Worm (Caenorhabditis elegans) whole organism, L1 larva: Measurements from ENCODE around the gene sri-70.
"Not testable (repeated sequence)": the region's sequence is repeated elsewhere in the genome, so short reads cannot be mapped to it uniquely, and the experiment has no call there.

Experiments used
- C04F5.9 ChIP-seq: sonication (generic microtip); optimal IDR thresholded peaks from 2 replicates; lab custom pipeline; 2016; ENCODE audit warnings: missing genetic modification characterization, missing compliant biosample characterization
- C16A3.4 ChIP-seq: fragments of 150-350 bp; optimal IDR thresholded peaks from 2 replicates; lab custom pipeline; 2014; ENCODE audit warnings: missing biosample characterization, missing genetic modification characterization
- C34B4.2 ChIP-seq: sonication (generic microtip); optimal IDR thresholded peaks from 2 replicates; lab custom pipeline; 2017; ENCODE audit warnings: mild to moderate bottlenecking, missing genetic modification characterization, missing compliant biosample characterization
- Y116A8C.19 ChIP-seq: sonication (generic microtip); optimal IDR thresholded peaks from 2 replicates; lab custom pipeline; 2016; ENCODE audit warnings: missing compliant biosample characterization, missing genetic modification characterization, borderline replicate concordance
- aly-2 ChIP-seq: fragments of 150-350 bp; optimal IDR thresholded peaks from 2 replicates; lab custom pipeline; 2014; ENCODE audit warnings: missing biosample characterization, missing genetic modification characterization
- ama-1 ChIP-seq: fragments of 150-350 bp; optimal IDR thresholded peaks from 2 replicates; lab custom pipeline; 2014
- ceh-63 ChIP-seq: fragments of 200-800 bp; sonication (Bioruptor generic); optimal IDR thresholded peaks from 2 replicates; lab custom pipeline; 2018; ENCODE audit warnings: mild to moderate bottlenecking, missing genetic modification characterization, missing compliant biosample characterization
- ceh-88 ChIP-seq: fragments of 200-800 bp; sonication (Bioruptor generic); IDR thresholded peaks from 2 replicates; pipeline ENCODE4 v1.3.6; 2022; ENCODE audit warnings: missing genetic modification characterization, missing compliant biosample characterization
- ces-1 ChIP-seq: fragments of 150-350 bp; optimal IDR thresholded peaks from 2 replicates; lab custom pipeline; 2014; ENCODE audit warnings: missing biosample characterization, missing genetic modification reagents, missing genetic modification characterization
- efl-1 ChIP-seq, 4 experiments: fragments of 150-350 bp; optimal IDR thresholded peaks in 3 of 4; peaks in 1 of 4; 1 replicate in 1 of 4; 2 replicates in 3 of 4; lab custom pipeline; 2014; ENCODE audit warnings: missing biosample characterization in 2 of 4, missing genetic modification characterization in 2 of 4, missing genetic modification reagents in 2 of 4
- efl-3 ChIP-seq: fragments of 200-800 bp; sonication (Bioruptor generic); optimal IDR thresholded peaks from 2 replicates; lab custom pipeline; 2018; ENCODE audit warnings: mild to moderate bottlenecking, missing genetic modification characterization, missing compliant biosample characterization
- elt-2 ChIP-seq: sonication (generic microtip); optimal IDR thresholded peaks from 2 replicates; lab custom pipeline; 2016; ENCODE audit warnings: missing genetic modification characterization, mild to moderate bottlenecking, inconsistent platforms, missing compliant biosample characterization, missing genetic modification reagents
- elt-3 ChIP-seq, 6 experiments: fragments of 150-350 bp in 1 of 6; sonication (generic microtip); optimal IDR thresholded peaks; 2 replicates each; lab custom pipeline; 2017 to 2018; ENCODE audit warnings: missing biosample characterization in 6 of 6, missing genetic modification characterization in 6 of 6, inconsistent platforms in 1 of 6
- ets-5 ChIP-seq: fragments of 200-800 bp; sonication (Bioruptor generic); IDR thresholded peaks from 2 replicates; pipeline ENCODE4 v1.3.6; 2022; ENCODE audit warnings: missing genetic modification characterization, missing compliant biosample characterization
- fkh-10 ChIP-seq: sonication (generic microtip); optimal IDR thresholded peaks from 2 replicates; lab custom pipeline; 2017; ENCODE audit warnings: missing biosample characterization, missing genetic modification reagents, missing genetic modification characterization
- fos-1 ChIP-seq: fragments of 150-350 bp; optimal IDR thresholded peaks from 2 replicates; lab custom pipeline; 2014; ENCODE audit warnings: missing biosample characterization, missing genetic modification characterization
- hlh-17 ChIP-seq: fragments of 200-800 bp; sonication (Bioruptor generic); optimal IDR thresholded peaks from 2 replicates; lab custom pipeline; 2018; ENCODE audit warnings: missing genetic modification characterization, mild to moderate bottlenecking, missing compliant biosample characterization, moderate library complexity, borderline replicate concordance
- hlh-4 ChIP-seq: sonication (generic microtip); optimal IDR thresholded peaks from 2 replicates; lab custom pipeline; 2016; ENCODE audit warnings: mild to moderate bottlenecking, missing genetic modification characterization, missing compliant biosample characterization
- isw-1 ChIP-seq: fragments of 200-800 bp; sonication (Bioruptor generic); IDR thresholded peaks from 2 replicates; pipeline ENCODE4 v1.3.6; 2022; ENCODE audit warnings: missing genetic modification characterization, missing compliant biosample characterization
- jun-1 ChIP-seq: fragments of 150-350 bp; optimal IDR thresholded peaks from 2 replicates; lab custom pipeline; 2014; ENCODE audit warnings: missing biosample characterization, missing genetic modification reagents, missing genetic modification characterization
- lin-15B ChIP-seq: fragments of 150-350 bp; sonication (generic microtip); optimal IDR thresholded peaks from 3 replicates; lab custom pipeline; 2014; ENCODE audit warnings: missing biosample characterization, missing genetic modification characterization
- lin-35 ChIP-seq, 2 experiments: fragments of 150-350 bp; optimal IDR thresholded peaks; 2 replicates each; lab custom pipeline; 2014; ENCODE audit warnings: missing biosample characterization in 2 of 2, missing genetic modification characterization in 2 of 2, missing genetic modification reagents in 2 of 2
- lsy-2 ChIP-seq, 2 experiments: fragments of 150-350 bp; optimal IDR thresholded peaks; 2 replicates each; lab custom pipeline; 2014; ENCODE audit warnings: missing biosample characterization in 2 of 2, missing genetic modification characterization in 2 of 2
- mef-2 ChIP-seq: fragments of 150-350 bp; optimal IDR thresholded peaks from 2 replicates; lab custom pipeline; 2014; ENCODE audit warnings: missing biosample characterization, missing genetic modification characterization
- nhr-11 ChIP-seq: fragments of 150-350 bp; optimal IDR thresholded peaks from 2 replicates; lab custom pipeline; 2014; ENCODE audit warnings: missing biosample characterization, missing genetic modification characterization
- nhr-19 ChIP-seq: fragments of 200-800 bp; sonication (Bioruptor generic); conservative IDR thresholded peaks from 2 replicates; pipeline ENCODE4 v1.3.6; 2022; ENCODE audit warnings: missing genetic modification characterization, missing compliant biosample characterization
- nhr-20 ChIP-seq: sonication (generic microtip); optimal IDR thresholded peaks from 2 replicates; lab custom pipeline; 2016; ENCODE audit warnings: mild to moderate bottlenecking, missing genetic modification characterization, missing compliant biosample characterization
- nhr-237 ChIP-seq: fragments of 150-350 bp; optimal IDR thresholded peaks from 2 replicates; lab custom pipeline; 2014; ENCODE audit warnings: missing biosample characterization, missing genetic modification characterization
- nhr-28 ChIP-seq: fragments of 150-350 bp; optimal IDR thresholded peaks from 2 replicates; lab custom pipeline; 2014; ENCODE audit warnings: missing biosample characterization, missing genetic modification characterization
- pag-3 ChIP-seq: sonication (generic microtip); optimal IDR thresholded peaks from 2 replicates; lab custom pipeline; 2017; ENCODE audit warnings: missing genetic modification characterization, mild to moderate bottlenecking, missing compliant biosample characterization, antibody characterized with exemption, borderline replicate concordance; ENCODE audit not compliant: insufficient read depth
- pqm-1 ChIP-seq: sonication (generic microtip); optimal IDR thresholded peaks from 3 replicates; lab custom pipeline; 2017; ENCODE audit warnings: missing biosample characterization, missing genetic modification characterization
- rnt-1 ChIP-seq: sonication (generic microtip); optimal IDR thresholded peaks from 2 replicates; lab custom pipeline; 2016; ENCODE audit warnings: mild to moderate bottlenecking, missing genetic modification characterization, moderate library complexity, missing compliant biosample characterization
- snpc-4 ChIP-seq: fragments of 150-350 bp; optimal IDR thresholded peaks from 2 replicates; lab custom pipeline; 2014; ENCODE audit warnings: missing biosample characterization, missing genetic modification characterization
- snu-23 ChIP-seq: sonication (generic microtip); optimal IDR thresholded peaks from 2 replicates; lab custom pipeline; 2016; ENCODE audit warnings: missing genetic modification characterization, missing compliant biosample characterization
- sox-4 ChIP-seq: sonication (generic microtip); optimal IDR thresholded peaks from 2 replicates; lab custom pipeline; 2016; ENCODE audit warnings: missing genetic modification characterization, missing compliant biosample characterization
- sup-37 ChIP-seq: fragments of 200-800 bp; sonication (Bioruptor generic); optimal IDR thresholded peaks from 2 replicates; lab custom pipeline; 2018; ENCODE audit warnings: mild to moderate bottlenecking, missing genetic modification characterization, missing compliant biosample characterization
- swsn-7 ChIP-seq: sonication (generic microtip); optimal IDR thresholded peaks from 2 replicates; lab custom pipeline; 2016; ENCODE audit warnings: missing genetic modification characterization, missing compliant biosample characterization
- tbx-2 ChIP-seq: sonication (generic microtip); optimal IDR thresholded peaks from 2 replicates; lab custom pipeline; 2016; ENCODE audit warnings: missing genetic modification characterization, missing compliant biosample characterization
- unc-130 ChIP-seq: fragments of 150-350 bp; optimal IDR thresholded peaks from 2 replicates; lab custom pipeline; 2017; ENCODE audit warnings: missing biosample characterization, missing genetic modification characterization, inconsistent platforms
- unc-30 ChIP-seq: sonication (generic microtip); optimal IDR thresholded peaks from 2 replicates; lab custom pipeline; 2017; ENCODE audit warnings: missing biosample characterization, missing genetic modification characterization
- unc-86 ChIP-seq: sonication (generic microtip); optimal IDR thresholded peaks from 2 replicates; lab custom pipeline; 2016; ENCODE audit warnings: missing genetic modification characterization, missing compliant biosample characterization
- zag-1 ChIP-seq: fragments of 150-350 bp; optimal IDR thresholded peaks from 2 replicates; lab custom pipeline; 2014; ENCODE audit warnings: missing biosample characterization, missing genetic modification characterization
- zip-4 ChIP-seq: fragments of 200-800 bp; sonication (Bioruptor generic); optimal IDR thresholded peaks from 2 replicates; lab custom pipeline; 2018; ENCODE audit warnings: mild to moderate bottlenecking, missing genetic modification characterization, moderate library complexity, missing compliant biosample characterization
- ztf-4 ChIP-seq: fragments of 150-350 bp; optimal IDR thresholded peaks from 2 replicates; lab custom pipeline; 2014; ENCODE audit warnings: missing biosample characterization, missing genetic modification characterization

Gene sri-70

ce11 chrV:17264855-17265254 is 38.0 kb upstream of the sri-70 start, which contains the start of gene K10G4.3:
Gene K10G4.3, minus strand, starts transcription at chrV:17264955.
- not testable (repeated sequence) for TF ChIP-seq zip-4; ztf-4 (tag; lab: Kevin White, UChicago); lin-15B (tag; lab: Kevin White, UChicago)

DNA sequence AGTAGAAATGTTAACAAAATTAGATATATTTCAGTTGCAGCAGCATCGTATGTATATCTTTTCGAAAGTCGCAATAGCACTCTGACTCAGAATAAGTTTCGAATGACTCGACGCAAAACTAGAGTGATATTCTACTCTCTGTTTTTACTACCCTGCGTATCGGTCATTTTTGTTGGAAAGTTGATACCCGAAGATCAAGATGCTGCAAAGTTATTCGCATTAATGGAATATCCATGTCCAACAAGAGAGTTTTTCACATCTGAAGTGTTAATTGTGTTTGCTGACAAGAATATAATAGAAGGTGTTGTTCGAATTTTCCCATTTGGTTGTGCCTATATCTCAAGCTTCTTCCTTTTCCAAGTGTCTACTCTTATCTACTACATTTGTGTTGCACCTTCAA is 30.7 kb upstream of the sri-70 start:
- TF ChIP-seq ceh-63 (GFP tag; lab: Kevin White, UChicago) (no peak), ama-1 (lab: Kevin White, UChicago) (no peak), pqm-1 (no peak), swsn-7 (tag; lab: Kevin White, UChicago) (no peak)

DNA sequence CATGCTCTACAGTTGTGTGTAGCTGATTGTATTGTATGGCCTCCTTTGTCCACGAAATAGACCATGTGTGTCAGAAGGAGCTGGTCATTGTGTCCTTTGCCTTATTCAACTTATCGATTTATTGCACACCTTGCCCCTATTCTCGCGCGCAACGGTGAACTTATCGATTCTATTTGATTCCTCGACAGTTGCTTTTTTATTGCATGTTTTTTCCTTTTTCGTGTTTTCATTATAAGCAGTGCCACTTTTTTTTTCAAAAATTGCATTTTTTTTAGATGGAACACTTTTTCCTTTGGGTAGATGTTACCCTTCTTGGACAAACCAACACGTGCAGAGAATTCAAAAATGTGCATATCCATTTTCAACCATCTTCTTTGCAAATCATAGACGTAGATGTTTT is 29.6 kb upstream of the sri-70 start, which contains the start of gene K10G4.10:
TSS of gene K10G4.10 (plus strand) at position 301 of the 400 bp plus-strand sequence.
- TF ChIP-seq lin-35 (GFP tag; optimal IDR thresholded peaks at IDR 0.05; lab: Kevin White, UChicago) (no peak), snpc-4 (no peak), hlh-4 (tag; lab: Kevin White, UChicago) (no peak), unc-30 (tag; lab: Kevin White, UChicago) (no peak), rnt-1 (no peak), elt-2 (no peak), jun-1 (tag; lab: Kevin White, UChicago) (no peak), C04F5.9 (tag; lab: Kevin White, UChicago) (no peak), unc-130 (tag; lab: Kevin White, UChicago) (no peak), nhr-20 (tag; lab: Kevin White, UChicago) (no peak), fkh-10 (GFP tag; lab: Kevin White, UChicago) (no peak), Y116A8C.19 (tag; lab: Kevin White, UChicago) (no peak), efl-1 (optimal IDR thresholded peaks at IDR 0.05; lab: Kevin White, UChicago) (no peak), efl-1 (GFP tag; optimal IDR thresholded peaks at IDR 0.05 in 1 of 2; lab: Kevin White, UChicago) (no peak), ceh-63 (GFP tag; lab: Kevin White, UChicago) (no peak), tbx-2 (tag; lab: Kevin White, UChicago) (no peak), zag-1 (tag; lab: Kevin White, UChicago) (no peak), ceh-88 (GFP tag; lab: Robert Waterston, UW) (no peak)

- TF ChIP-seq nhr-28 (tag; lab: Kevin White, UChicago) = no peak
- no peak for TF ChIP-seq unc-130 (tag; lab: Kevin White, UChicago)
- no peak for TF ChIP-seq unc-86
- no peak for TF ChIP-seq ztf-4 (tag; lab: Kevin White, UChicago)
- TF ChIP-seq lsy-2 (tag; optimal IDR thresholded peaks at IDR 0.05; lab: Kevin White, UChicago) = no peak
- no peak for TF ChIP-seq ets-5 (GFP tag; lab: Robert Waterston, UW)
- TF ChIP-seq aly-2 (tag; lab: Kevin White, UChicago) = no peak
- no peak for TF ChIP-seq pqm-1
- no peak for TF ChIP-seq isw-1
- no peak for TF ChIP-seq C16A3.4 (tag; lab: Kevin White, UChicago)
- TF ChIP-seq fkh-10 (GFP tag; lab: Kevin White, UChicago) = no peak
- TF ChIP-seq fos-1 (tag; lab: Kevin White, UChicago) = no peak
- TF ChIP-seq nhr-11 (tag; lab: Kevin White, UChicago) = no peak
- TF ChIP-seq swsn-7 (tag; lab: Kevin White, UChicago) = no peak
- no peak for TF ChIP-seq sup-37 (GFP tag; lab: Kevin White, UChicago)
- TF ChIP-seq nhr-19 (GFP tag; lab: Robert Waterston, UW) = no peak
- no peak for TF ChIP-seq hlh-17 (GFP tag; lab: Kevin White, UChicago)
These were observed 18.7 kb upstream of the sri-70 start for ce11 chrV:17284159-17284558.

DNA sequence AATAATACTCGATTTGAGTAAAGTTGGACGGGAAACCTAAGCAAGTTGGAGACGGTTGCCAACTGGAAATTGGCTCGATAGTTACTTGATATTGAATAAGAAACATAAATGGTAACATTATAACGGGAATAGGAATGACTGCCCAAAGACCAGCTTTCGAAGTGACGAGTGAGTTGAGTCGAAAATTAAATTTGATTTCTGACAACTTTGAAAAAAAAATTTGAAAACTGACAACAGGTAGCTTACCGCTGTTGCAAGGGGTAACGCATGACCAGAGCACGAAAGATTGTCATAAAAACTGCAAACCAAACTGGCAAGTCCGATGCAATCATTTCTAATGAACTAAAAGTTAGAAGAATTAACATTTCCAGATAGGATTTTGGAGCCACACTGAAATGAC is 10.1 kb upstream of the sri-70 start:
- TF ChIP-seq nhr-20 (tag; lab: Kevin White, UChicago) (no peak), efl-3 (no peak), elt-2 (no peak), nhr-237 (tag; lab: Kevin White, UChicago) (no peak), snu-23 (GFP tag; lab: Kevin White, UChicago) (no peak), sox-4 (tag; lab: Kevin White, UChicago) (no peak), hlh-4 (tag; lab: Kevin White, UChicago) (no peak), C34B4.2 (tag; lab: Kevin White, UChicago) (no peak), pag-3 (tag; lab: Kevin White, UChicago) (no peak), ces-1 (GFP tag; lab: Kevin White, UChicago) (no peak), elt-3 (tag; optimal IDR thresholded peaks at IDR 0.05; lab: Kevin White, UChicago) (no peak), mef-2 (no peak), ztf-4 (tag; lab: Kevin White, UChicago) (no peak), zip-4 (no peak), fkh-10 (GFP tag; lab: Kevin White, UChicago) (no peak)
